Fruit fly (Drosophila melanogaster) whole organism, prepupa: ENCODE results near the gene CG15625.
A peak's percentile ranks its signal among the peaks of the same experiment; 100 is the strongest.

Experiments
- CG10669 ChIP-seq: fragments of 200-800 bp; sonication (Bioruptor generic); optimal IDR thresholded peaks from 3 replicates; lab custom pipeline; 2018; ENCODE audit warnings: missing biosample characterization, mild to moderate bottlenecking, missing genetic modification characterization, moderate library complexity
- CG11902 ChIP-seq: fragments of 200-800 bp; sonication (Bioruptor generic); optimal IDR thresholded peaks from 3 replicates; lab custom pipeline; 2016; ENCODE audit warnings: missing biosample characterization, missing genetic modification characterization
- CG16779 ChIP-seq: fragments of 200-800 bp; sonication (Bioruptor generic); optimal IDR thresholded peaks from 3 replicates; lab custom pipeline; 2017; ENCODE audit warnings: missing biosample characterization, mild to moderate bottlenecking, missing genetic modification characterization
- CG32006 ChIP-seq: fragments of 200-800 bp; sonication (Bioruptor generic); optimal IDR thresholded peaks from 3 replicates; lab custom pipeline; 2017; ENCODE audit warnings: missing biosample characterization, mild to moderate bottlenecking, missing genetic modification characterization
- CG4318 ChIP-seq: fragments of 200-800 bp; sonication (Bioruptor generic); optimal IDR thresholded peaks from 3 replicates; lab custom pipeline; 2017; ENCODE audit warnings: missing biosample characterization, mild to moderate bottlenecking, missing genetic modification characterization
- CG6163 ChIP-seq: fragments of 200-800 bp; sonication (Bioruptor generic); IDR thresholded peaks from 3 replicates; pipeline ENCODE4 v1.3.6; 2022; ENCODE audit warnings: missing biosample characterization, missing genetic modification characterization
- CG6792 ChIP-seq: fragments of 200-800 bp; sonication (Bioruptor generic); optimal IDR thresholded peaks from 3 replicates; lab custom pipeline; 2016; ENCODE audit warnings: missing biosample characterization, missing genetic modification characterization
- CG8119 ChIP-seq: fragments of 200-800 bp; sonication (Bioruptor generic); IDR thresholded peaks from 3 replicates; pipeline ENCODE4 v1.3.6; 2022; ENCODE audit warnings: missing biosample characterization, missing genetic modification characterization
- CG8632 ChIP-seq: fragments of 200-800 bp; sonication (Bioruptor generic); optimal IDR thresholded peaks from 3 replicates; lab custom pipeline; 2016; ENCODE audit warnings: missing biosample characterization, missing genetic modification characterization
- CG9139 ChIP-seq: fragments of 200-800 bp; sonication (Bioruptor generic); optimal IDR thresholded peaks from 3 replicates; lab custom pipeline; 2017; ENCODE audit warnings: missing biosample characterization, mild to moderate bottlenecking, missing genetic modification characterization
- Eip75B ChIP-seq: fragments of 200-800 bp; sonication (Bioruptor generic); optimal IDR thresholded peaks from 3 replicates; lab custom pipeline; 2016; ENCODE audit warnings: missing biosample characterization, missing genetic modification characterization
- Eip78C ChIP-seq: fragments of 200-800 bp; sonication (Bioruptor generic); peaks from one replicate; lab custom pipeline; 2016; ENCODE audit warnings: missing biosample characterization, missing genetic modification characterization
- Eip93F ChIP-seq: fragments of 200-800 bp; sonication (Bioruptor generic); optimal IDR thresholded peaks from 2 replicates; lab custom pipeline; 2016; ENCODE audit warnings: missing biosample characterization, mild to moderate bottlenecking, missing genetic modification characterization
- Ets21C ChIP-seq: fragments of 200-800 bp; sonication (Bioruptor generic); optimal IDR thresholded peaks from 3 replicates; lab custom pipeline; 2016; ENCODE audit warnings: missing biosample characterization, missing genetic modification characterization
- Hr39 ChIP-seq: fragments of 200-800 bp; sonication (Bioruptor generic); optimal IDR thresholded peaks from 2 replicates; lab custom pipeline; 2016; ENCODE audit warnings: missing biosample characterization, missing genetic modification characterization
- Met ChIP-seq: fragments of 200-800 bp; sonication (Bioruptor generic); optimal IDR thresholded peaks from 3 replicates; lab custom pipeline; 2016; ENCODE audit warnings: missing biosample characterization, missing genetic modification characterization
- OdsH ChIP-seq: fragments of 200-800 bp; sonication (Bioruptor generic); optimal IDR thresholded peaks from 3 replicates; lab custom pipeline; 2016; ENCODE audit warnings: missing biosample characterization, missing genetic modification characterization
- Sox102F ChIP-seq: fragments of 200-800 bp; sonication (Bioruptor generic); optimal IDR thresholded peaks from 2 replicates; lab custom pipeline; 2016; ENCODE audit warnings: missing biosample characterization, mild to moderate bottlenecking, missing genetic modification characterization
- Sox14 ChIP-seq: fragments of 200-800 bp; sonication (Bioruptor generic); optimal IDR thresholded peaks from 3 replicates; lab custom pipeline; 2016; ENCODE audit warnings: missing biosample characterization, missing genetic modification characterization
- Sox15 ChIP-seq: fragments of 200-800 bp; sonication (Bioruptor generic); optimal IDR thresholded peaks from 3 replicates; lab custom pipeline; 2016; ENCODE audit warnings: missing biosample characterization, missing genetic modification characterization
- acj6 ChIP-seq: fragments of 200-800 bp; sonication (Bioruptor generic); optimal IDR thresholded peaks from 3 replicates; lab custom pipeline; 2016; ENCODE audit warnings: missing biosample characterization, missing genetic modification characterization
- dac ChIP-seq: fragments of 200-800 bp; sonication (Bioruptor generic); optimal IDR thresholded peaks from 2 replicates; lab custom pipeline; 2017; ENCODE audit warnings: missing biosample characterization, mild to moderate bottlenecking, missing genetic modification characterization
- eg ChIP-seq: fragments of 200-800 bp; sonication (Bioruptor generic); IDR thresholded peaks from 3 replicates; pipeline ENCODE4 v1.3.6; 2022; ENCODE audit warnings: missing biosample characterization, missing genetic modification characterization
- fd85E ChIP-seq: fragments of 200-800 bp; sonication (Bioruptor generic); optimal IDR thresholded peaks from 3 replicates; lab custom pipeline; 2016; ENCODE audit warnings: missing biosample characterization, missing genetic modification characterization
- fkh ChIP-seq: fragments of 200-800 bp; sonication (Bioruptor generic); optimal IDR thresholded peaks from 3 replicates; lab custom pipeline; 2017; ENCODE audit warnings: missing biosample characterization, mild to moderate bottlenecking, missing genetic modification characterization, moderate library complexity
- net ChIP-seq: fragments of 200-800 bp; sonication (Bioruptor generic); optimal IDR thresholded peaks from 3 replicates; lab custom pipeline; 2016; ENCODE audit warnings: missing biosample characterization, missing genetic modification characterization
- pdm3 ChIP-seq: fragments of 200-800 bp; sonication (Bioruptor generic); optimal IDR thresholded peaks from 3 replicates; lab custom pipeline; 2016; ENCODE audit warnings: missing biosample characterization, missing genetic modification characterization
- spab ChIP-seq: fragments of 200-800 bp; sonication (Bioruptor generic); optimal IDR thresholded peaks from 2 replicates; lab custom pipeline; 2017; ENCODE audit warnings: missing biosample characterization, mild to moderate bottlenecking, missing genetic modification characterization, missing genetic modification reagents
- ss ChIP-seq, 2 experiments: fragments of 200-800 bp; sonication (Bioruptor generic); optimal IDR thresholded peaks; 2 replicates in 1 of 2; 3 replicates in 1 of 2; lab custom pipeline; 2017 to 2018; ENCODE audit warnings: mild to moderate bottlenecking in 2 of 2, missing biosample characterization in 2 of 2, missing genetic modification characterization in 2 of 2, moderate library complexity in 1 of 2
- svp ChIP-seq: fragments of 200-800 bp; sonication (Bioruptor generic); peaks from one replicate; lab custom pipeline; 2016; ENCODE audit warnings: missing biosample characterization, missing genetic modification characterization
- vri ChIP-seq: fragments of 200-800 bp; sonication (Bioruptor generic); optimal IDR thresholded peaks from 3 replicates; lab custom pipeline; 2016; ENCODE audit warnings: missing biosample characterization, mild to moderate bottlenecking, missing genetic modification characterization

CG15625 gene

dm6 chr2L:4891914-4892469, 2.2 kb downstream of the CG15625 start, which contains the start of gene CG3036 (continued):
- TF ChIP-seq acj6 (no peak), CG11902 (GFP tag; lab: Kevin White, UChicago) (no peak), Sox102F (GFP tag; lab: Kevin White, UChicago) (no peak), Ets21C (GFP tag; lab: Kevin White, UChicago) (no peak), fd85E (GFP tag; lab: Kevin White, UChicago) (no peak), CG32006 (GFP tag; lab: Kevin White, UChicago) (no peak), OdsH (GFP tag; lab: Kevin White, UChicago) (no peak), CG8119 (GFP tag; lab: Robert Waterston, UW) (peak; percentile 43; the same call in 1 of the 3 replicates), CG10669 (no peak), spab (no peak), Sox14 (GFP tag; lab: Kevin White, UChicago) (no peak)
- TF ChIP-seq, all 60 proteins: peak for 22

- TF ChIP-seq CG4318 (no peak), fkh (no peak), Sox102F (GFP tag; lab: Kevin White, UChicago) (no peak), svp (GFP tag; lab: Kevin White, UChicago) (no peak), CG8632 (no peak), vri (GFP tag; lab: Kevin White, UChicago) (peak; percentile 3), CG16779 (tag; lab: Kevin White, UChicago) (no peak)
Observed at dm6 chr2L:4893612-4894011, 3.8 kb downstream of the CG15625 start.

- TF ChIP-seq CG32006 (GFP tag; lab: Kevin White, UChicago) (no peak), Hr39 (GFP tag; lab: Kevin White, UChicago) (no peak), acj6 (no peak), CG6792 (GFP tag; lab: Kevin White, UChicago) (no peak), Ets21C (GFP tag; lab: Kevin White, UChicago) (no peak), Met (GFP tag; lab: Kevin White, UChicago) (no peak)
Observed at dm6 chr2L:4895902-4896301, 6.1 kb downstream of the CG15625 start.

dm6 chr2L:4896484-4897205, 6.8 kb downstream of the CG15625 start:
- TF ChIP-seq svp (GFP tag; lab: Kevin White, UChicago) (peak; percentile 83), Eip78C (no peak), CG9139 (GFP tag; lab: Kevin White, UChicago) (no peak), fkh (peak; percentile 29)
- TF ChIP-seq, all 60 proteins: peak for 2

dm6 chr2L:4898165-4898564, 8.4 kb downstream of the CG15625 start:
- TF ChIP-seq eg (GFP tag; lab: Robert Waterston, UW) = no peak
- TF ChIP-seq net = no peak
- TF ChIP-seq dac (GFP tag; lab: Kevin White, UChicago) = no peak
- TF ChIP-seq CG9139 (GFP tag; lab: Kevin White, UChicago) = no peak
- no peak for TF ChIP-seq ss (GFP tag; optimal IDR thresholded peaks at IDR 0.05; lab: Kevin White, UChicago)
- no peak for TF ChIP-seq svp (GFP tag; lab: Kevin White, UChicago)
- no peak for TF ChIP-seq Sox15 (GFP tag; lab: Kevin White, UChicago)
- TF ChIP-seq CG6163 = no peak
- TF ChIP-seq pdm3 = no peak
- TF ChIP-seq Eip93F (GFP tag; lab: Kevin White, UChicago) = no peak
- TF ChIP-seq CG4318 = no peak
- no peak for TF ChIP-seq Eip75B
- TF ChIP-seq CG10669 = no peak
- TF ChIP-seq Sox14 (GFP tag; lab: Kevin White, UChicago) = no peak
- TF ChIP-seq, all 60 proteins: peak for 0
